Worm (Caenorhabditis elegans) whole organism, young adult: ENCODE data around the gene sri-72.

Experiments used
- chd-7 ChIP-seq: sonication (generic microtip); optimal IDR thresholded peaks from 2 replicates; lab custom pipeline; 2016; ENCODE audit warnings: mild to moderate bottlenecking, missing genetic modification characterization, moderate library complexity, missing compliant biosample characterization
- dox-1 ChIP-seq: fragments of 200-800 bp; sonication (Bioruptor generic); IDR thresholded peaks from 2 replicates; pipeline ENCODE4 v1.3.6; 2022; ENCODE audit warnings: missing genetic modification reagents, missing genetic modification characterization, missing compliant biosample characterization
- egrh-3 ChIP-seq: fragments of 200-800 bp; sonication (Bioruptor generic); IDR thresholded peaks from 2 replicates; pipeline ENCODE4 v1.3.6; 2022; ENCODE audit warnings: missing genetic modification reagents, missing genetic modification characterization, missing compliant biosample characterization
- madf-6 ChIP-seq: fragments of 200-800 bp; sonication (Bioruptor generic); IDR thresholded peaks from 2 replicates; pipeline ENCODE4 v1.3.6; 2022; ENCODE audit warnings: missing genetic modification reagents, missing genetic modification characterization, missing compliant biosample characterization
- nfya-2 ChIP-seq: fragments of 200-800 bp; sonication (Bioruptor generic); IDR thresholded peaks from 2 replicates; pipeline ENCODE4 v1.3.6; 2022; ENCODE audit warnings: missing genetic modification reagents, missing genetic modification characterization, missing compliant biosample characterization
- pha-4 ChIP-seq: fragments of 150-350 bp; sonication (generic microtip); optimal IDR thresholded peaks from 2 replicates; lab custom pipeline; 2014; ENCODE audit warnings: missing biosample characterization, missing genetic modification reagents, missing genetic modification characterization
- rec-8 ChIP-seq, 2 experiments: sonication (generic microtip); optimal IDR thresholded peaks; 2 replicates each; lab custom pipeline; 2016; ENCODE audit warnings: mild to moderate bottlenecking in 2 of 2, missing genetic modification characterization in 2 of 2, missing genetic modification reagents in 2 of 2, missing genotype in 2 of 2, missing biosample characterization in 1 of 2, missing compliant biosample characterization in 1 of 2, moderate library complexity in 1 of 2
- snpc-4 ChIP-seq, 5 experiments: fragments of 150-350 bp in 1 of 5; sonication (generic microtip) in 4 of 5; optimal IDR thresholded peaks; 2 replicates each; lab custom pipeline; 2014 to 2018; ENCODE audit warnings: missing genetic modification characterization in 5 of 5, missing biosample characterization in 3 of 5, antibody characterized with exemption in 2 of 5, mild to moderate bottlenecking in 2 of 5, missing compliant biosample characterization in 2 of 5, missing genotype in 2 of 5, moderate library complexity in 2 of 5, missing genetic modification reagents in 1 of 5
- ztf-18 ChIP-seq: sonication (generic microtip); optimal IDR thresholded peaks from 2 replicates; lab custom pipeline; 2016; ENCODE audit warnings: missing genotype, mild to moderate bottlenecking, missing genetic modification characterization, missing compliant biosample characterization
- ztf-6 ChIP-seq: fragments of 200-800 bp; sonication (Bioruptor generic); IDR thresholded peaks from 2 replicates; pipeline ENCODE4 v1.3.6; 2022; ENCODE audit warnings: missing genetic modification reagents, missing genetic modification characterization, missing compliant biosample characterization

DNA sequence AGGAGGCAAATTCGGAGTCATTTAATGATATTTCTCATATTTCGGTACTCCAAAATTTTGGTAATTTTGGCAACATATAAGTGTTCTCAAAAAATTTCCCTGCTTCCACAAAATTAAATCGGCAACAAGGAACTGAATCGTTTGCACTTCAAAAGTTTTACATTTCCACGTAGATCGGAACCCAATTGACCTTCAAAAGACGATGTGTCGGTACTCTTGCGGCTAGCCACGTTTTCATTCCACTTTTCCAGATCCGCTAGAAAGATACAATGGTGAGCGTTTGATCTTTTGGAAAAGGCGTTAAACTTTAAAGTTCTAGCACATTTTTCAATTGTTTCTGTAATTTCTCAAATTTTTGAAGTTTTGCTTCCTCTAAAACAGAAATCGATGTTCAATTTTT, 28.9 kb upstream of the sri-72 start:
- TF ChIP-seq pha-4 (tag; lab: Kevin White, UChicago) = no peak
- TF ChIP-seq ztf-6 (GFP tag; lab: Robert Waterston, UW) = no peak
- TF ChIP-seq snpc-4 (GFP tag; optimal IDR thresholded peaks at IDR 0.05; lab: Kevin White, UChicago) = no peak
- TF ChIP-seq snpc-4 (tag; optimal IDR thresholded peaks at IDR 0.05; lab: Kevin White, UChicago) = no peak
- TF ChIP-seq ztf-18 = no peak
- TF ChIP-seq dox-1 = no peak
- TF ChIP-seq chd-7 = no peak
- TF ChIP-seq nfya-2 (GFP tag; lab: Robert Waterston, UW) = no peak
- TF ChIP-seq madf-6 (GFP tag; lab: Robert Waterston, UW) = no peak
- TF ChIP-seq rec-8 (tag; optimal IDR thresholded peaks at IDR 0.05; lab: Kevin White, UChicago) = no peak
- TF ChIP-seq egrh-3 (GFP tag; lab: Robert Waterston, UW) = no peak
